Fruit fly (Drosophila melanogaster): ENCODE results near the gene Ncoa6.

Gene Ncoa6

dm6 chr2L:5296672-5297288 is 29.7 kb downstream of the Ncoa6 start (continued):
- TF ChIP-seq CG8089 (GFP tag; optimal IDR thresholded peaks at IDR 0.05), result no peak
- peak; percentile 14; the same call in 1 of the 2 replicates for TF ChIP-seq Adf1 (GFP tag; IDR thresholded peaks at IDR 0.05)
- TF ChIP-seq ftz-f1 (GFP tag; optimal IDR thresholded peaks at IDR 0.05), result no peak
- TF ChIP-seq Bteb2 (GFP tag; optimal IDR thresholded peaks at IDR 0.05), result no peak
- TF ChIP-seq CG17802 (tag; optimal IDR thresholded peaks at IDR 0.05), result peak; percentile 5
- no peak for TF ChIP-seq ssp (GFP tag; IDR thresholded peaks at IDR 0.05)
- TF ChIP-seq gem (tag; optimal IDR thresholded peaks at IDR 0.05), result peak; percentile 57
- TF ChIP-seq Sry-δ (GFP tag; optimal IDR thresholded peaks at IDR 0.05), result no peak
- TF ChIP-seq CG32532 (GFP tag; IDR thresholded peaks at IDR 0.05), result 0 out of 2 replicates have a peak, but pooled peaks have one; percentile 23
- TF ChIP-seq CG1603 (tag; optimal IDR thresholded peaks at IDR 0.05), result peak; percentile 14
- TF ChIP-seq abd-A (tag; optimal IDR thresholded peaks at IDR 0.05), result no peak
- peak; percentile 99 for TF ChIP-seq crol (GFP tag; IDR thresholded peaks at IDR 0.05)
- TF ChIP-seq fru (optimal IDR thresholded peaks at IDR 0.05), result no peak
- TF ChIP-seq dpn (GFP tag; optimal IDR thresholded peaks at IDR 0.05), result no peak
- no peak for TF ChIP-seq btn (GFP tag; optimal IDR thresholded peaks at IDR 0.05)
- TF ChIP-seq CG13287 (GFP tag; IDR thresholded peaks at IDR 0.05; ENCODE audit: partially characterized antibody), result no peak
- no peak for TF ChIP-seq Dip3 (GFP tag; optimal IDR thresholded peaks at IDR 0.05)
- peak; percentile 29 for TF ChIP-seq CG6654 (GFP tag; optimal IDR thresholded peaks at IDR 0.05)
- no peak for TF ChIP-seq Tbp (GFP tag; optimal IDR thresholded peaks at IDR 0.05)
- no peak for TF ChIP-seq Poxn (GFP tag; IDR thresholded peaks at IDR 0.05)
- TF ChIP-seq gsb-n (tag; optimal IDR thresholded peaks at IDR 0.05), result peak; percentile 47
- no peak for TF ChIP-seq tna (GFP tag; IDR thresholded peaks at IDR 0.05; ENCODE audit: partially characterized antibody)
- TF ChIP-seq sug (tag; optimal IDR thresholded peaks at IDR 0.05), result peak; percentile 19
- no peak for TF ChIP-seq ara (GFP tag; IDR thresholded peaks at IDR 0.05)
- TF ChIP-seq Hmr (GFP tag; optimal IDR thresholded peaks at IDR 0.05), result no peak
- TF ChIP-seq Nf-YB (GFP tag; optimal IDR thresholded peaks at IDR 0.05), result no peak
- no peak for TF ChIP-seq CG3838 (GFP tag; optimal IDR thresholded peaks at IDR 0.05)
- TF ChIP-seq zf30C (GFP tag; optimal IDR thresholded peaks at IDR 0.05), result no peak
- TF ChIP-seq Hr3 (GFP tag; optimal IDR thresholded peaks at IDR 0.05), result no peak
- peak; percentile 40 for TF ChIP-seq PHDP (tag; optimal IDR thresholded peaks at IDR 0.05)
- peak; percentile 20 for TF ChIP-seq CG8924 (tag; optimal IDR thresholded peaks at IDR 0.05)
- TF ChIP-seq Stat92E (GFP tag; optimal IDR thresholded peaks at IDR 0.05), result no peak
- TF ChIP-seq ato (GFP tag; IDR thresholded peaks at IDR 0.05; ENCODE audit: partially characterized antibody), result 0 out of 2 replicates have a peak, but pooled peaks have one; percentile 10
- peak; percentile 14 for TF ChIP-seq dmrt11E (tag; optimal IDR thresholded peaks at IDR 0.05)
- TF ChIP-seq Myb (GFP tag; optimal IDR thresholded peaks at IDR 0.05), result no peak
- TF ChIP-seq CG9609 (GFP tag; optimal IDR thresholded peaks at IDR 0.05), result no peak
- TF ChIP-seq Abd-B (GFP tag; optimal IDR thresholded peaks at IDR 0.05), result no peak
- TF ChIP-seq jing (GFP tag; optimal IDR thresholded peaks at IDR 0.05), result no peak
- TF ChIP-seq Atf6 (GFP tag; IDR thresholded peaks at IDR 0.05), result no peak
- no peak for TF ChIP-seq CG10959 (GFP tag; IDR thresholded peaks at IDR 0.05)
- TF ChIP-seq Atf3 (GFP tag; optimal IDR thresholded peaks at IDR 0.05), result no peak
- no peak for TF ChIP-seq jumu (GFP tag; optimal IDR thresholded peaks at IDR 0.05)
- peak; percentile 8 for TF ChIP-seq CG4707 (GFP tag; optimal IDR thresholded peaks at IDR 0.05)
- TF ChIP-seq CG7839 (tag; optimal IDR thresholded peaks at IDR 0.05), result peak; percentile 39
- no peak for TF ChIP-seq sob (GFP tag; IDR thresholded peaks at IDR 0.05)
- no peak for TF ChIP-seq hb (GFP tag; IDR thresholded peaks at IDR 0.05; ENCODE audit: partially characterized antibody)
- TF ChIP-seq CG17186 (GFP tag; optimal IDR thresholded peaks at IDR 0.05), result no peak
- no peak for TF ChIP-seq bbx (GFP tag; IDR thresholded peaks at IDR 0.05; ENCODE audit: partially characterized antibody)
- no peak for TF ChIP-seq lab (GFP tag; optimal IDR thresholded peaks at IDR 0.05)
- no peak for TF ChIP-seq Dfd (GFP tag; optimal IDR thresholded peaks at IDR 0.05)

Data from whole organism, embryonic.